Worm (Caenorhabditis elegans): ENCODE results near the gene gcy-21.

DNA sequence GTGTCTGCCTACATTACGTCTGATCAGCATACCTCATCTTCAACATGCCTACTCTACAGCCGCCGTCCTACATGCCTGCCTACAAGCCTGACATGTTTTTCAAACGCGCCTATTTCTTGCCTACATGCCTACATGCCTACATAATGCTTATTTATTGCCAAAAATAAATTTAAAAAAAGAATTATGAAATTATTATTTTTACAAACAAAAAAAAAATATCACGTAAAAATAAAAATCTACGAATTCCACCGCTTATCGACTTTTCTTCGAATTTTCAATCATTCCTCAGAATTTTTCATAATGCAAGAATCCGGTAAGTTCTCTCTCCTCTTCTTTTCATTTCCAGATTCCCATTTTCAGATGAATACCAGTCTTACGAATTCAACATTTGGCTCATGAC, 37.0 kb upstream of the gcy-21 start, which contains the start of gene D2062.5:
- TF ChIP-seq ama-1 (optimal IDR thresholded peaks at IDR 0.05) (no peak), tra-4 (tag; optimal IDR thresholded peaks at IDR 0.05) (no peak)
